Fruit fly (Drosophila melanogaster): ENCODE data around the gene lmgA.

dm6 chr2L:8553789-8554626 is 25.6 kb upstream of the lmgA start:
- TF ChIP-seq sv (GFP tag; optimal IDR thresholded peaks at IDR 0.05) (no peak), HLH106 (tag; optimal IDR thresholded peaks at IDR 0.05) (peak; percentile 28), Hr78 (GFP tag; optimal IDR thresholded peaks at IDR 0.05) (no peak)

All from whole organism, wandering third instar larva.